Fruit fly (Drosophila melanogaster): Measurements from ENCODE around the gene Ge-1.

The Ge-1 gene

dm6 chr2L:11065106-11065878 lies 35.4 kb downstream of the Ge-1 start (continued):
- TF ChIP-seq Hey (tag; optimal IDR thresholded peaks at IDR 0.05): no peak
- no peak for TF ChIP-seq Sin3A (optimal IDR thresholded peaks at IDR 0.05)
- no peak for TF ChIP-seq D19A (tag; optimal IDR thresholded peaks at IDR 0.05)
- no peak for TF ChIP-seq Rx (GFP tag; IDR thresholded peaks at IDR 0.05)
- no peak for TF ChIP-seq en (GFP tag; optimal IDR thresholded peaks at IDR 0.05)
- TF ChIP-seq CG3407 (GFP tag; optimal IDR thresholded peaks at IDR 0.05): no peak
- TF ChIP-seq Bdp1 (GFP tag; optimal IDR thresholded peaks at IDR 0.05): no peak
- TF ChIP-seq fd64A (GFP tag; optimal IDR thresholded peaks at IDR 0.05): no peak
- no peak for TF ChIP-seq pros (GFP tag; optimal IDR thresholded peaks at IDR 0.05)
- no peak for TF ChIP-seq dmrt99B (tag; optimal IDR thresholded peaks at IDR 0.05)
- no peak for TF ChIP-seq MTF-1 (GFP tag; optimal IDR thresholded peaks at IDR 0.05; ENCODE audit: borderline replicate concordance)
- no peak for TF ChIP-seq CG18764 (GFP tag; optimal IDR thresholded peaks at IDR 0.05)
- TF ChIP-seq CG2120 (GFP tag; optimal IDR thresholded peaks at IDR 0.05): peak; percentile 63
- TF ChIP-seq Bteb2 (GFP tag; optimal IDR thresholded peaks at IDR 0.05): no peak
- TF ChIP-seq CG30431 (GFP tag; optimal IDR thresholded peaks at IDR 0.05): no peak
- peak; percentile 68 for TF ChIP-seq Rfx (GFP tag; IDR thresholded peaks at IDR 0.05)
- TF ChIP-seq gcm2 (GFP tag; optimal IDR thresholded peaks at IDR 0.05): no peak
- TF ChIP-seq CG7372 (GFP tag; IDR thresholded peaks at IDR 0.05): no peak
- TF ChIP-seq HmgZ (tag; optimal IDR thresholded peaks at IDR 0.05): no peak
- peak; percentile 45; the same call in 1 of the 2 replicates for TF ChIP-seq seq (GFP tag; IDR thresholded peaks at IDR 0.05)
- TF ChIP-seq CG6254 (GFP tag; optimal IDR thresholded peaks at IDR 0.05): no peak
- no peak for TF ChIP-seq lola (GFP tag; optimal IDR thresholded peaks at IDR 0.05)
- no peak for TF ChIP-seq CG13123 (GFP tag; optimal IDR thresholded peaks at IDR 0.05)
- no peak for TF ChIP-seq CG7928 (GFP tag; optimal IDR thresholded peaks at IDR 0.05)
- TF ChIP-seq CG33213 (GFP tag; optimal IDR thresholded peaks at IDR 0.05): no peak
- peak; percentile 63 for TF ChIP-seq Meics (GFP tag; optimal IDR thresholded peaks at IDR 0.05)
- no peak for TF ChIP-seq ftz-f1 (GFP tag; optimal IDR thresholded peaks at IDR 0.05)
- TF ChIP-seq CG16815 (GFP tag; optimal IDR thresholded peaks at IDR 0.05): peak; percentile 1
- TF ChIP-seq caup (GFP tag; optimal IDR thresholded peaks at IDR 0.05; ENCODE audit: severe bottlenecking): peak; percentile 47
- TF ChIP-seq dm (GFP tag; optimal IDR thresholded peaks at IDR 0.05): no peak
- no peak for TF ChIP-seq chn (GFP tag; optimal IDR thresholded peaks at IDR 0.05)
- TF ChIP-seq repo (GFP tag; optimal IDR thresholded peaks at IDR 0.05): no peak
- no peak for TF ChIP-seq CG18476 (GFP tag; optimal IDR thresholded peaks at IDR 0.05)
- no peak; the same call in 1 of the 2 replicates for TF ChIP-seq vvl (GFP tag; IDR thresholded peaks at IDR 0.05)
- no peak for TF ChIP-seq hkb (optimal IDR thresholded peaks at IDR 0.05)
- no peak for TF ChIP-seq hkb (GFP tag; IDR thresholded peaks at IDR 0.05)
- TF ChIP-seq vnd (GFP tag; IDR thresholded peaks at IDR 0.05; ENCODE audit: partially characterized antibody): no peak
- no peak for TF ChIP-seq CG12236 (GFP tag; optimal IDR thresholded peaks at IDR 0.05)
- TF ChIP-seq YL-1 (GFP tag; optimal IDR thresholded peaks at IDR 0.05): no peak
- no peak for TF ChIP-seq Mes4 (GFP tag; optimal IDR thresholded peaks at IDR 0.05)
- TF ChIP-seq HLH3B (GFP tag; IDR thresholded peaks at IDR 0.05): no peak
- TF ChIP-seq CG7357 (GFP tag; IDR thresholded peaks at IDR 0.05): no peak
- no peak for TF ChIP-seq onecut (GFP tag; IDR thresholded peaks at IDR 0.05)
- TF ChIP-seq CG13624 (GFP tag; optimal IDR thresholded peaks at IDR 0.05): no peak
- no peak for TF ChIP-seq H15 (GFP tag; IDR thresholded peaks at IDR 0.05)
- no peak for TF ChIP-seq disco-r (GFP tag; optimal IDR thresholded peaks at IDR 0.05)
- peak; percentile 8 for TF ChIP-seq mam (GFP tag; optimal IDR thresholded peaks at IDR 0.05)
- no peak for TF ChIP-seq ase (GFP tag; IDR thresholded peaks at IDR 0.05)
- no peak for TF ChIP-seq CG10274 (GFP tag; optimal IDR thresholded peaks at IDR 0.05)
- peak; percentile 50 for TF ChIP-seq Dek (tag; optimal IDR thresholded peaks at IDR 0.05)
- no peak for TF ChIP-seq usp (GFP tag; optimal IDR thresholded peaks at IDR 0.05)

Measured in whole organism, embryonic.